Worm (Caenorhabditis elegans): ENCODE measurements around the gene npp-24.

npp-24 gene

DNA sequence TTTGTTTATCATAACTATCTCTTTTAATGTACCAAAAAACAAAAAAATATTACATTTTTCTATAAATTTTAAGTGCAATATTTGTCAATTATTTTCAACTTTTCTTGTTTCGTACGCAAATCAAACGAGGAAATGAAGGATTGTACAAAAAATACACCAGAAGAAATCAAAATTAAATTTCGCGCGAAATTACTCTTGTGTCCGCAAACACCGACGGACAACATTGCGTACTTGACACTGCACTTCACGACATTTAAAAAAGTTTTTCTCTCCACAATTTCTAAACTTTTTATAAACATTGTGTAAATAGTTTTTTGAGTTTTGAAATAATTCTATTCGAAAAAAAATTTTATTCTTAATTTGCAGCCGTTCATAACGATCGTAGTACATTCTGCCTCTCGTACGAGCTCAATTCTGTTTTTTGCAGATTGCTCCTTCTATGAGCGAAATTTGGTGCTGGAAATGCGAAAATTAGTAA lies 31.7 kb upstream of the npp-24 start, which contains the start of gene mrps-16 (continued):
- TF ChIP-seq nhr-19 (GFP tag; conservative IDR thresholded peaks at IDR 0.05) (peak; percentile 78), swsn-7 (tag; optimal IDR thresholded peaks at IDR 0.05) (peak; percentile 76), ceh-8 (GFP tag; optimal IDR thresholded peaks at IDR 0.05) (peak; percentile 6), dpl-1 (GFP tag; optimal IDR thresholded peaks at IDR 0.05) (peak; percentile 96 to 98 (median 97)), ama-1 (optimal IDR thresholded peaks at IDR 0.05) (peak; percentile 15), zip-4 (GFP tag; optimal IDR thresholded peaks at IDR 0.05) (peak; percentile 44), grh-1 (GFP tag; IDR thresholded peaks at IDR 0.05) (peak; percentile 54), fkh-8 (tag; optimal IDR thresholded peaks at IDR 0.05) (peak; percentile 36), lin-14 (GFP tag; optimal IDR thresholded peaks at IDR 0.05) (peak; percentile 62), tlp-1 (tag; optimal IDR thresholded peaks at IDR 0.05) (no peak), Y116A8C.19 (tag; optimal IDR thresholded peaks at IDR 0.05; ENCODE audit: borderline replicate concordance) (no peak), isw-1 (GFP tag; IDR thresholded peaks at IDR 0.05) (peak; percentile 55), mep-1 (tag; optimal IDR thresholded peaks at IDR 0.05) (peak; percentile 84), sox-4 (tag; optimal IDR thresholded peaks at IDR 0.05) (no peak), ceh-82 (tag; optimal IDR thresholded peaks at IDR 0.05) (peak; percentile 51 to 73 (median 67)), lin-35 (GFP tag; optimal IDR thresholded peaks at IDR 0.05) (peak; percentile 97 to 98), rnt-1 (tag; optimal IDR thresholded peaks at IDR 0.05) (peak; percentile 79), lir-3 (tag; optimal IDR thresholded peaks at IDR 0.05; ENCODE audit: poor library complexity) (peak; percentile 41), C34B4.2 (tag; optimal IDR thresholded peaks at IDR 0.05) (no peak), alr-1 (tag; optimal IDR thresholded peaks at IDR 0.05; ENCODE audit: borderline replicate concordance) (no peak), snpc-4 (tag; optimal IDR thresholded peaks at IDR 0.05) (peak; percentile 38), nhr-47 (tag; optimal IDR thresholded peaks at IDR 0.05) (peak; percentile 81), nhr-20 (tag; optimal IDR thresholded peaks at IDR 0.05) (peak; percentile 73), elt-3 (tag; optimal IDR thresholded peaks at IDR 0.05) (peak in 1 of 6 experiments; percentile 72), tbx-2 (tag; optimal IDR thresholded peaks at IDR 0.05) (peak; percentile 79), mab-9 (GFP tag; IDR thresholded peaks at IDR 0.05) (peak; percentile 36; the same call in 1 of the 2 replicates), irx-1 (tag; optimal IDR thresholded peaks at IDR 0.05) (peak; percentile 38), lsy-2 (tag; optimal IDR thresholded peaks at IDR 0.05) (peak; percentile 82 to 83), nhr-85 (tag) (peak; percentile 87)

DNA sequence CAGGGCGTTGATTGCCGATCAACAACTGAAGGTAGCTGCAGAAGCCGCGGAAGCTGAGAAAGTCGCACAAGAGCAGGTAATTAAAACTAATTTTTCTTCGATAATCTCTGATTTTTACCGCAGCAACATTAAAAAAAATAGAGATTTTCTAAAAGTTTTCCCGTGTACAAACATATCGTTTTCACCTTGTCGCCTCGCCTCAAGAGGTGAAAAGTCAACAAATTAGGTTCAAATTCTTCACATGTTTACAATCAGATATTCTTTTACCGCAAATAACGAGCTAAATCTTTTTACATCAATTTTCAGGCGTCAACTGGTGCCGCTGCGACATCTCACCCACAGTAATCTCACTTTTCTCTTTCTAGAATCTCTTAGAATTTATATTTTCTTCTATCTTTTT lies 30.7 kb upstream of the npp-24 start, which contains the start of gene ilcr-2:
TSS of gene ilcr-2 (plus strand) at position 301 of the 400 bp plus-strand sequence.
- TF ChIP-seq fos-1 (tag; optimal IDR thresholded peaks at IDR 0.05) (no peak), hlh-4 (tag; optimal IDR thresholded peaks at IDR 0.05) (no peak), grh-1 (GFP tag; IDR thresholded peaks at IDR 0.05) (no peak), nhr-19 (GFP tag; conservative IDR thresholded peaks at IDR 0.05) (no peak), vab-15 (tag; optimal IDR thresholded peaks at IDR 0.05) (no peak)

ce11 chrII:5478318-5478717 lies 27.4 kb upstream of the npp-24 start, which contains the start of gene F56D1.1:
F56D1.1 (plus strand) TSS chrII:5478618.
- TF ChIP-seq ceh-88 (GFP tag; IDR thresholded peaks at IDR 0.05) (no peak), efl-1 (optimal IDR thresholded peaks at IDR 0.05) (no peak), efl-1 (GFP tag; optimal IDR thresholded peaks at IDR 0.05 in 1 of 2) (peak in 1 of 2 experiments; percentile 49)

DNA sequence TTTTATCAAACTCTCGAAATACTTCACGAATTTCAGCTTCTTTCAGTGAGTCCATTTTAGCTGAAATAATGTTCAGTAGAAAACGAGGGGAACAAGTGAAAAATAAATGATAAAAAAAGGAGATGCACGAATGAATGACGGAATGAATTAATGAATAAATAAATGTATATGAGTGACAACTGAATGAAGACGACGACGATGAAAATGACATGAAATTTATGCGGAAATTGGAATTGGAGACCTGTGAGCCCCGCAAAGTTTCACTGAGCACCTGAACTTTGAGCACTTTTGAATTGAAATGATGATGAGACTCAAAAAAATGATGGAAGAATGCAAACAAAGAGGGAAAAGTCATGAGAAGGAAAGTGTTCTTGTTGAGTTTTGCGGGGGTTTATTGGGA lies 23.7 kb upstream of the npp-24 start, which contains the start of gene cal-8:
TSS of gene cal-8 (minus strand) at position 60 of the 400 bp plus-strand sequence.
- no peak for TF ChIP-seq blmp-1 (tag; optimal IDR thresholded peaks at IDR 0.05)
- no peak for TF ChIP-seq lsy-2 (tag; optimal IDR thresholded peaks at IDR 0.05)
- TF ChIP-seq lin-14 (GFP tag; optimal IDR thresholded peaks at IDR 0.05): no peak
- TF ChIP-seq F16B12.6 (tag; optimal IDR thresholded peaks at IDR 0.05): no peak
- no peak for TF ChIP-seq ceh-90 (tag; optimal IDR thresholded peaks at IDR 0.05)
- no peak for TF ChIP-seq jun-1 (tag; optimal IDR thresholded peaks at IDR 0.05)
- no peak for TF ChIP-seq fkh-4 (tag; optimal IDR thresholded peaks at IDR 0.05; ENCODE audit: borderline replicate concordance)
- TF ChIP-seq ces-1 (GFP tag; optimal IDR thresholded peaks at IDR 0.05): no peak
- TF ChIP-seq mep-1 (tag; optimal IDR thresholded peaks at IDR 0.05): no peak
- TF ChIP-seq nhr-77 (tag; optimal IDR thresholded peaks at IDR 0.05): no peak
